Worm (Caenorhabditis elegans): ENCODE results near the gene set-6.

The set-6 gene

DNA sequence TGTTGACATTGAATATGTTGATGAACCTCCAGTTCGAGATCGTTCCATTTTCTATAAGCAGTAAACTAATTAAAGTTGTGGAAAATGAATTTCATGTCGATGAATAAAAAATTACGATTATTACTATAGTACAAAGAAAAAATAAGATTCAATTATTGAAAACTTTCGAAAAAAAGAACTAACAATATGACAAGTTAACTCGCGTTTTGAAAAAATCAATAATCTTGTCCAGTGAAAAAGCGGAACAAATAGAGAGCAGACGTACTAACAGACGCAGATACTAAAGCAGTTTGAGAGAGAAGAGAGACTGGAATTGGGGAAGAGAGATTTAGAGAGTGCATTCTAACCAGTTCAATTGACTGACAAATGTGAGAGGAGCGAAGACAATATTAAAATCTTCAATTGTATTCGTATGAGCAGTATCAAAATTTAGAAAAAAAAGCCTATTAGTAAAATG, at the start of gene set-6:
Gene set-6 (minus strand): TSS at position 51 of the 457 bp plus-strand sequence.
- no peak for TF ChIP-seq unc-62 (GFP tag; optimal IDR thresholded peaks at IDR 0.05)

DNA sequence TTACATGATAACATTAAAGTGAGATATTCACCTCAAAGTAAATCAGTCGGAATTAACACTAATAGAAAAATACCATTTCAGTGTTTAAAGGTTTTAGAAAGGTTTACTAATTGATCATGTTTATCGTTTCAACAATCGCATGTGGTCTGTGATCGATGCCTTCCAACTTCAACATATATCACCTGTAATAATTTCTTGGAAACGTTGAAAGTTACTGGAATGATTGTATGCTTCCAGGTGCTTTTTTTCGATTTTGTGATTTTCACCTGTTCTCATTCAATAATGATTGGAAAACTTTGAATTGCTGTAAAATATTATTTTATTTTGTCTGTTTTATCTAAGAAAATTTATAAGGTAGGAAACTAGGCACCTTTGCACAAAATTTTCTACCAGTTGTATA, 48.0 kb upstream of the set-6 start:
- no peak for TF ChIP-seq unc-62 (GFP tag; optimal IDR thresholded peaks at IDR 0.05)

- TF ChIP-seq unc-62 (GFP tag; optimal IDR thresholded peaks at IDR 0.05): no peak
These were observed 47.0 kb upstream of the set-6 start for ce11 chrX:12021446-12021845.

ce11 chrX:12017908-12018479, 43.5 kb upstream of the set-6 start, which contains the start of the genes nmat-1 and ucr-2.1:
nmat-1 (minus strand) TSS chrX:12018043.
ucr-2.1 (plus strand) TSS chrX:12018429.
- TF ChIP-seq unc-62 (GFP tag; optimal IDR thresholded peaks at IDR 0.05): no peak

ce11 chrX:12007905-12008466, 33.5 kb upstream of the set-6 start:
- TF ChIP-seq unc-62 (GFP tag; optimal IDR thresholded peaks at IDR 0.05): no peak

DNA sequence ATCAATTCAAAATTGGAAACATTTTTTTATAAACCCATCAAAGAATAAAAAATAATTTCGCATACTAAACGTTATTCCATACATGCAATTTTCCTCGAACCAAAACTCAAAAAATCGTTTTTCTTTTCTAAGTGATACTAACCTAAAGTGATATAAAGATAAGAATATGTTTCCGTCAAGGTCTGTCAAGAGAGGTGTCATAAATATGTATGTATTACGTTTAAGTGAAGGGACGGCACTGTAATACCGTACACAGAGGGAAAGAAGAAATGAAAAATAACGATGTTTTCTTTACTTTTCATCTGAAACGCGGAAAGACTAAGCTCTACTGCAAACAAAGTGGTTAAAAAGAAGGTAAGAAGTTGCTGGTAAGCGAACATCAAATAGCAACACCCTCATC, 32.0 kb upstream of the set-6 start:
- TF ChIP-seq unc-62 (GFP tag; optimal IDR thresholded peaks at IDR 0.05): no peak

- no peak for TF ChIP-seq unc-62 (GFP tag; optimal IDR thresholded peaks at IDR 0.05)
These were observed 31.1 kb upstream of the set-6 start, which contains the start of gene sma-5 for ce11 chrX:12005499-12005959. sma-5 (minus strand) TSS chrX:12005549.

ce11 chrX:12004925-12005324, 30.4 kb upstream of the set-6 start:
- TF ChIP-seq unc-62 (GFP tag; optimal IDR thresholded peaks at IDR 0.05): no peak

DNA sequence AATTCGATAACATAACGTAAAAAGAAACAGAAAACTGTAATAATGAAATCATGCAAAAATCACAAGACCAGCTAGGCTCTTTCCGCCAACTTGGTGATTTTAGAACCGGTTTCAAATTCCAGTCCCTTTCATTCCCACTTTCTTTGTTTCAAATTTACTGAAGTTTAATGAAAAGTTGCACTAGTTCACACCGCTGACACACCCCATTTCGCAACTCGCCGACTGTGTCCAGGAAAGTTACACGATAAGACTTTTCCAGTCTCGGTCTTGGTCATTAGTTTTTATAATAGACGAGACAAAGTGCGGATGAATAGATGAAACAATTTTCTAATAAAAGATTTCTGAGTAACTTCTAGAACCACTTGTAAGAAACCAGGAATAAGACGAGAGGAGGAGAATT, 29.5 kb upstream of the set-6 start:
- no peak for TF ChIP-seq unc-62 (GFP tag; optimal IDR thresholded peaks at IDR 0.05)

DNA sequence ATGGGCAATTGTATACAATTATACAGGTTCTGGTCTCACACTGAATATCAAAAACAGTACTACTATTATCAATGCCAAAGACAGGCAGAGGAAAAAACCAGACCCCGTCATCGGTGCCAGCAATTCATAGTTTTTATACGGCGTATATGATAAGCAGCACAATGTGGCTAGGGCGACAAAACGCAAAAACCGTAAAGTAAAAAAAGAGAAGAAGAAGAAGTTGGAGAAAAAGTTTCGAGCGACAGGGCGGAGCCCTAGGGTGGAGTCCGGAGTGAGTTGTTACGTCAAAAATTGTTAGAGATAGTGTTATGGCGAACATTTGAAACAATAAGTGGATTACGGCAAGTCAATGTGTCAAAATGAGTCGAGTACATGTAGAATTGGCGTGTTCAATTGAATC, 27.1 kb upstream of the set-6 start:
- no peak for TF ChIP-seq unc-62 (GFP tag; optimal IDR thresholded peaks at IDR 0.05)

DNA sequence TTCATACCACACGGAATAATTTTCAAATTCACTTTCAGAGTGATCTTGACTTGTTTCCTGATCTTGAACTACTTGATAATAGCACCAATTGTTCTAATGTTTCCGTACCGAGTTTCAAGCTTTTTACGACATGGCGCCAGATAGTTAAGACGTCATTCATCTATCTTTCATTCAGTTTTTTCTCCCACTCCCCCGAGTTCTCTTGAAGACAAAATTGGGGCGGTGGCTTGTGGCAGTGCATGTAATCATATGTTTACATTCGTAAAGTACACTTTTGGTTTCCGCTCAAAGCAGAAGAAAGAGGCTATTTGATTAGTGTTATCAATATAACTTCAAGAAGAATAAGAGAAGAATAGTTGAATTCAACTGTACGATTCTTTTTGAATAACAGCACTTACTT, 25.1 kb upstream of the set-6 start:
- TF ChIP-seq unc-62 (GFP tag; optimal IDR thresholded peaks at IDR 0.05): no peak

DNA sequence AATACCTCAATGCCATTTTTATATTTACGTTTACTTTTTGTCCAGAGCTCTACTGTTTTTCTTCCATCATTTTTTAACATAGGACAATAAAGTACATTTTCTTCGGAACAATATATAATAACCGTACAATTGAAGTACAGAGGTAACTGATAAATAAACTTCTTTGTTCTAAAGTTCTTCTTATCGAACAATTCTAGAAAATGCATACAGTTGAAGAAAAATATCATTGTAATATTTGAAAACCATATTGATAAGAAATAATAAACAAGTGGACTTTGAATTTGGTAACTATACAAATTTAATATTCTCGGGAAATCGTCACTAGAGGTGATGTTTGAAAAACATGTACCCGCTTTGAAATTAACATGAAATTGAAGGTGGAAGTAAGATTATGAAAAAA, 22.1 kb upstream of the set-6 start:
- no peak for TF ChIP-seq unc-62 (GFP tag; optimal IDR thresholded peaks at IDR 0.05)

- no peak for TF ChIP-seq unc-62 (GFP tag; optimal IDR thresholded peaks at IDR 0.05)
These were observed 20.0 kb upstream of the set-6 start, which contains the start of gene C49F5.7 for ce11 chrX:11994484-11994883. C49F5.7 (plus strand) TSS chrX:11994784.

- no peak for TF ChIP-seq unc-62 (GFP tag; optimal IDR thresholded peaks at IDR 0.05)
These were observed 18.8 kb upstream of the set-6 start for ce11 chrX:11993327-11993726.

DNA sequence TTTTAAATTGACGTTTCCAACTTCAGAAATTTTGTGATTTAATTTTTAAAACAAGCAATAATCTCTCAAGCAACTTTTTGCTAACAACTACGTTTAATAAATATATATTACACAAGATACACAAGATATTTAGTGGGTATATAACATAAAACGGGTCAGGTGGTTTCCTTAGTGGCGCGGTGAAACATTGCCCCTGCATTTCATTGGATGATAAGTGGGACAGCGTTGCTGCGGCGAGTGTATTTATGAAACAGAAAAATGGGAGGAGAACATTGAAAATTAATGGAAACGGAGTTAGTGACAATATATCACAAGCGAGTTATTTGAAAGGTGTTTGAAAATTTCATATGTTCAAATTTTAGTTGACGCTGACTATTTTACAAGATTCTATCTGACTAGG, 18.3 kb upstream of the set-6 start:
- TF ChIP-seq unc-62 (GFP tag; optimal IDR thresholded peaks at IDR 0.05): no peak

- no peak for TF ChIP-seq unc-62 (GFP tag; optimal IDR thresholded peaks at IDR 0.05)
These were observed 17.8 kb upstream of the set-6 start for ce11 chrX:11992246-11992645.

ce11 chrX:11987900-11988364, 13.5 kb upstream of the set-6 start, which contains the start of gene C49F5.6:
C49F5.6 (plus strand) TSS chrX:11988314.
- no peak for TF ChIP-seq unc-62 (GFP tag; optimal IDR thresholded peaks at IDR 0.05)
